Worm (Caenorhabditis elegans): ENCODE results near the gene nhr-10.
A peak's percentile ranks its signal among the peaks of the same experiment; 100 is the strongest.

Gene nhr-10

DNA sequence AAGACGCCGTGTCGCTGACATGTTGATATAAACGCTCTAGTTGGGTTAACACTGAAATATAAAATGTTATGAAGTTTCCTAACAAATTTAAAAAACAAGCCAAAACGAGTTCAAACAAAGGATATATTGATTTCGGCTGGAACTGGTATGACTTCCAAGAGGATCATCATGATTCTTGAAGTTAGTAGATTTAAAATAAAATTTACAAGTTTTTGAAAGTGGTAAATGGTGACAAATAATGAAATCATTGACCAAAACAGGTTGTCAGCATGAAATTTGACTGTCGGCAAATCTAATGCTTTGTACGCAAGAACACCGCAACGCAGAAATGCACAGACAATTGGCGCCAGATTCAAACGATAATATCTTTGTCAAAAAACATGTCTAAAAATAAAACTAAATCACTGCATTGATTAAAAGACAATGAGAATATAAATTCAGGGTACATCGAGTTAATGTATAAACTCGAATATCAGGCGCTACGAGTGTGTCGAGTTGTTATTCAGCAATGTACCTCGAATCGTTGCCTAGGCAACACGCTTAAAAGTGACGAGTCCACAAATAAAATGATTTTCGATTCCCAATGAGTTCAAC, 46.6 kb downstream of the nhr-10 start, which contains the start of the genes ubc-18 and R01H2.8:
Gene ubc-18, minus strand, starts transcription at position 51 of the 594 bp plus-strand sequence.
Gene R01H2.8, plus strand, starts transcription at position 544 of the 594 bp plus-strand sequence.
- TF ChIP-seq mep-1 (tag; optimal IDR thresholded peaks at IDR 0.05): peak; percentile 5
- TF ChIP-seq unc-120 (tag; optimal IDR thresholded peaks at IDR 0.05; ENCODE audit: poor library complexity, severe bottlenecking): peak; percentile 80
- peak; percentile 18 for TF ChIP-seq lsy-2 (tag; optimal IDR thresholded peaks at IDR 0.05)
- TF ChIP-seq nhr-28 (tag; optimal IDR thresholded peaks at IDR 0.05): no peak
- TF ChIP-seq nhr-237 (tag; optimal IDR thresholded peaks at IDR 0.05): peak; percentile 42

DNA sequence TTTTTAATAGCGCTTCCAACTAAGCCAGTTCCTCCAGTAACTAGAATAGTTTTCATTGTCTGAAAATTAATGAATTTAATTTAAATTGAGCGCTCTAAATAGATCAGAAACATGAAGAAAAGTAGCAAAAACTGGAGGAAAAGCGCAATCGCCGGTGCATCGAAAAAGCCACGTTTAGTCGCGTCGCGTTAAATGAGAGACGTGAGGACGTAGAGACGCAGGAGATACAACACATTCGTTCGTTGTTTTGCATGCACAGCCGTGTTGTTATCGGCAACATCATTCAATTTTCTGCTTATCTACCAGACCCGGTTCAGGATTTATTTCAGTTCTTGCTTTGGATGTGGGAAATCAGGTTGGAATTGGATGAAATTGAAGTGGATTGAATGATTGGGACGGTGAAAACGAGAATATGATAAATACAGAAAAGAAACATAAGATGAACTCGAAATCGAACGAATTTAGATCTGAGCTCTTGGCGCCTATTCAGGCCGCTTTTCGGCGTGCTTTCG, 47.8 kb downstream of the nhr-10 start, which contains the start of gene ger-1:
Gene ger-1, minus strand, starts transcription at position 93 of the 512 bp plus-strand sequence.
- TF ChIP-seq elt-1 (tag; optimal IDR thresholded peaks at IDR 0.05; ENCODE audit: borderline replicate concordance, insufficient read depth): peak; percentile 30
- no peak for TF ChIP-seq ceh-39 (tag; optimal IDR thresholded peaks at IDR 0.05)
- TF ChIP-seq ces-1 (GFP tag; optimal IDR thresholded peaks at IDR 0.05): no peak
- TF ChIP-seq ham-2 (GFP tag; optimal IDR thresholded peaks at IDR 0.05): peak; percentile 3
- no peak for TF ChIP-seq mab-5 (tag; optimal IDR thresholded peaks at IDR 0.05)
- TF ChIP-seq lsy-2 (tag; optimal IDR thresholded peaks at IDR 0.05): no peak
- TF ChIP-seq pha-4 (tag; optimal IDR thresholded peaks at IDR 0.05): no peak
- no peak for TF ChIP-seq nhr-12 (tag; optimal IDR thresholded peaks at IDR 0.05)
- TF ChIP-seq zip-8 (tag; optimal IDR thresholded peaks at IDR 0.05): no peak
- no peak for TF ChIP-seq ztf-11 (tag; optimal IDR thresholded peaks at IDR 0.05)
- no peak for TF ChIP-seq nhr-28 (tag; optimal IDR thresholded peaks at IDR 0.05)
- no peak for TF ChIP-seq lin-13 (tag; optimal IDR thresholded peaks at IDR 0.05)
- no peak for TF ChIP-seq mls-2 (tag; optimal IDR thresholded peaks at IDR 0.05)
- TF ChIP-seq bed-3 (GFP tag; optimal IDR thresholded peaks at IDR 0.05): no peak
- TF ChIP-seq unc-39 (tag; optimal IDR thresholded peaks at IDR 0.05): no peak

DNA sequence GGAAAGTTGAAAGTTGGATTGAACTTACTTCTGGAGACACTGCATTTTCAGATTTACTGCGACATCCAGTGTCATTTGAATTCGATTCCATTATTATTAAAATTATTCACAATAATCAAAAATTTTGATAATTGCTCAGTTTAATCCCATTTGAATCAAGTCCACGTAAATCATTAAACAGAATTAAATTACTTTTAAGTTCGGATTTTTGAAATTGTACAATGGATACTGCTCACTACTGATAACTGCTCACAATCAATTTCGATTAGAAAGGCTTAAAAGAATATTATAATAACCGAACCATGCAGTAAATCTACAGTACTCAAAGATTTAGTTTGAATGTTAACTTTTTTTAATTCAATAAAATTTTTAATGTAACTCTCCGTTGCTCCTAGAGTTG, 51.1 kb downstream of the nhr-10 start, which contains the start of gene R01H2.4:
Gene R01H2.4, minus strand, starts transcription at position 101 of the 400 bp plus-strand sequence.
- TF ChIP-seq lin-13 (tag; optimal IDR thresholded peaks at IDR 0.05) (no peak), nhr-12 (tag; optimal IDR thresholded peaks at IDR 0.05) (no peak), cnd-1 (tag; optimal IDR thresholded peaks at IDR 0.05) (no peak), nhr-237 (tag; optimal IDR thresholded peaks at IDR 0.05) (no peak), ceh-39 (tag; optimal IDR thresholded peaks at IDR 0.05) (no peak), ztf-11 (tag; optimal IDR thresholded peaks at IDR 0.05) (no peak), nhr-28 (tag; optimal IDR thresholded peaks at IDR 0.05) (no peak), blmp-1 (tag; optimal IDR thresholded peaks at IDR 0.05) (no peak), lin-32 (GFP tag; optimal IDR thresholded peaks at IDR 0.05) (no peak), ceh-83 (GFP tag; optimal IDR thresholded peaks at IDR 0.05) (no peak), unc-120 (tag; optimal IDR thresholded peaks at IDR 0.05; ENCODE audit: poor library complexity, severe bottlenecking) (no peak), elt-1 (tag; optimal IDR thresholded peaks at IDR 0.05; ENCODE audit: borderline replicate concordance, insufficient read depth) (no peak), tbx-8 (GFP tag; optimal IDR thresholded peaks at IDR 0.05) (no peak), bed-3 (GFP tag; optimal IDR thresholded peaks at IDR 0.05) (no peak), hlh-1 (tag; optimal IDR thresholded peaks at IDR 0.05) (no peak), unc-39 (tag; optimal IDR thresholded peaks at IDR 0.05) (no peak), mep-1 (tag; optimal IDR thresholded peaks at IDR 0.05) (no peak), ham-2 (GFP tag; optimal IDR thresholded peaks at IDR 0.05) (no peak), ceh-43 (GFP tag; optimal IDR thresholded peaks at IDR 0.05) (no peak), pha-4 (tag; optimal IDR thresholded peaks at IDR 0.05) (no peak)

DNA sequence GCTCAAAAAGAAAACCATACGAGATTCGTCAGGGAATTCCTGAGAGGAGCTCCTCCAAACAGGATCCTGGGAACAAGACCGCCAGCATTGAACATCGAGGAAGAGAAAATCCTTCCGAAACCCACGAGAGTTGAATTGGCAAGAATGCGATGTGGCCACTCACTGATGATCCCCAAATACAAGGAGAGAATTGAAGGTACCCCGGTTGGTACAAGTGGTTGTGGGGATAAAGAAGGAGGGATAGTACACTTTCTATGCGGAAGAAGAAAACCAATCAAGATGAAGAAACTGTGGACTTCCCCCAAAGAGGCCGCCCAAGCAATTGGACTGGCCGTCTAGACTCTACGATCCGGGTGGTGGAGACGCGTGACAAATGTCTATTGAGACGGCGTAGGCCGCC, 52.2 kb downstream of the nhr-10 start:
- no peak for TF ChIP-seq mls-2 (tag; optimal IDR thresholded peaks at IDR 0.05)
- TF ChIP-seq hlh-1 (tag; optimal IDR thresholded peaks at IDR 0.05): no peak

DNA sequence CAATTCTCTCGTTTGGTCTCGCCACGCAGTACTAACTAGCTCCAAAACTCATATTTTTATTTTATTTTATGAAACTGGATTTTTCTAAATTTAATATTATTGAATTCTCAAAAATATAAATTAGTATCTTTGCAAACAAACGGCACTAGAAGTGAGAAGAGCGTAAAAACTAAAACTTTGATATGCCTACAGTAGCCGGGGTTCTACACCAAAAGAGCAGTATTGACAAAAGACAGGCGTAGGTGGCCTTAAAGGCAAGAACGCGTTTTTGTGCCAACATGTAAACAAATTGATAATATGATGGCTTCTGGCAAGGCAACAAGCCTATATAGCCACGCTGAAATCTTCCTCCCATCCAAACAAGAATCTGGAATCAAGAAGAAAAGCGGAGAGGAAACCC, 52.7 kb downstream of the nhr-10 start, which contains the start of gene R01H2.1:
Gene R01H2.1, plus strand, starts transcription at position 301 of the 400 bp plus-strand sequence.
- no peak for TF ChIP-seq nhr-237 (tag; optimal IDR thresholded peaks at IDR 0.05)
- TF ChIP-seq flh-1 (GFP tag; optimal IDR thresholded peaks at IDR 0.05): no peak
- no peak for TF ChIP-seq unc-62 (GFP tag; optimal IDR thresholded peaks at IDR 0.05)
- TF ChIP-seq mab-5 (tag; optimal IDR thresholded peaks at IDR 0.05): no peak
- TF ChIP-seq ceh-39 (tag; optimal IDR thresholded peaks at IDR 0.05): no peak
- no peak for TF ChIP-seq pha-4 (tag; optimal IDR thresholded peaks at IDR 0.05)
- TF ChIP-seq ceh-83 (GFP tag; optimal IDR thresholded peaks at IDR 0.05): no peak
